Fruit fly (Drosophila melanogaster): ENCODE measurements around the gene CG2150.

The CG2150 gene

DNA sequence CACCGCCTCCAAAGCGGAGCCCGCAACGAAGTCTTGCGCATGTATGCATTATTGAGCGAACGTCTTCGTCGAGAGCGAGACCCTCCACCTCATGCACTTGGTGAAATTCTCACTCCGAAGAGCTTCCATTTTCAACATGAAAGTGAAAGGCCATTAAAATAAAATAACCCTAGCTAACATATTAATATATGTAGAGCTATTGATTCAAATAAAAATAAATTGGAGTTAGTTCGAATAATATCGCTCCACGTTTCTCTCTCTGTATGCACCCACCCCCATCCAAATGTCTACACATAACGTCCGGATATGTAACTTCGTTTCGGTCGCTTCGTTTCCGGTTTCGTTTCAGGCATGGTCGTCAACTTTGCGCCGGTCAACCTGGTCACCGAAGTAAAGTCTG, 23.3 kb downstream of the CG2150 start:
- TF ChIP-seq fd85E (GFP tag; optimal IDR thresholded peaks at IDR 0.05) (no peak), CG8632 (GFP tag; optimal IDR thresholded peaks at IDR 0.05) (no peak), CG6792 (GFP tag; optimal IDR thresholded peaks at IDR 0.05) (no peak), CG16779 (tag; optimal IDR thresholded peaks at IDR 0.05) (no peak), Lpt (GFP tag; optimal IDR thresholded peaks at IDR 0.05) (no peak), dsx (GFP tag; optimal IDR thresholded peaks at IDR 0.05; ENCODE audit: poor library complexity, severe bottlenecking) (peak; percentile 11), Hr4 (GFP tag; optimal IDR thresholded peaks at IDR 0.05) (no peak), Eip78C (GFP tag) (peak; percentile 57), Gug (GFP tag; IDR thresholded peaks at IDR 0.05) (0 out of 2 replicates have a peak, but pooled peaks have one; percentile 31), fkh (GFP tag; optimal IDR thresholded peaks at IDR 0.05) (no peak), svp (GFP tag) (no peak), Sox15 (GFP tag; optimal IDR thresholded peaks at IDR 0.05) (no peak), CG11762 (GFP tag; optimal IDR thresholded peaks at IDR 0.05; ENCODE audit: insufficient read depth) (no peak), pdm3 (GFP tag; optimal IDR thresholded peaks at IDR 0.05) (peak; percentile 7), CG6808 (GFP tag; optimal IDR thresholded peaks at IDR 0.05) (no peak), vri (GFP tag; optimal IDR thresholded peaks at IDR 0.05) (no peak), CG31627 (GFP tag; optimal IDR thresholded peaks at IDR 0.05) (no peak), CG7368 (GFP tag; optimal IDR thresholded peaks at IDR 0.05) (no peak), Sox14 (GFP tag; optimal IDR thresholded peaks at IDR 0.05) (no peak), CG6163 (GFP tag; IDR thresholded peaks at IDR 0.05) (peak; percentile 42; the same call in 1 of the 3 replicates), OdsH (GFP tag; optimal IDR thresholded peaks at IDR 0.05) (no peak), acj6 (GFP tag; optimal IDR thresholded peaks at IDR 0.05) (no peak), salr (GFP tag; optimal IDR thresholded peaks at IDR 0.05) (no peak), Smox (GFP tag; optimal IDR thresholded peaks at IDR 0.05) (no peak), CG32006 (GFP tag; optimal IDR thresholded peaks at IDR 0.05) (no peak), eg (GFP tag; IDR thresholded peaks at IDR 0.05) (peak; percentile 66; the same call in 2 of the 3 replicates), CG3919 (GFP tag; optimal IDR thresholded peaks at IDR 0.05) (no peak), Ets21C (GFP tag; optimal IDR thresholded peaks at IDR 0.05) (no peak), CG6854 (GFP tag; optimal IDR thresholded peaks at IDR 0.05) (no peak), cyc (GFP tag; optimal IDR thresholded peaks at IDR 0.05) (no peak), CG8319 (GFP tag; optimal IDR thresholded peaks at IDR 0.05) (no peak), CG1621 (tag; optimal IDR thresholded peaks at IDR 0.05) (no peak), Ets96B (tag; optimal IDR thresholded peaks at IDR 0.05) (peak; percentile 7), esn (GFP tag; optimal IDR thresholded peaks at IDR 0.05) (peak; percentile 9), CG9139 (GFP tag; optimal IDR thresholded peaks at IDR 0.05) (no peak), CG3032 (tag; optimal IDR thresholded peaks at IDR 0.05) (no peak), ss (GFP tag; optimal IDR thresholded peaks at IDR 0.05) (no peak), CG34406 (GFP tag; optimal IDR thresholded peaks at IDR 0.05) (no peak), Hr38 (GFP tag; optimal IDR thresholded peaks at IDR 0.05) (no peak), dac (GFP tag; optimal IDR thresholded peaks at IDR 0.05) (no peak), CG15336 (GFP tag; IDR thresholded peaks at IDR 0.05) (peak; percentile 59), CG10631 (GFP tag; optimal IDR thresholded peaks at IDR 0.05) (no peak), CG10669 (GFP tag; optimal IDR thresholded peaks at IDR 0.05) (no peak), CG8119 (GFP tag; IDR thresholded peaks at IDR 0.05) (no peak), Eip75B (GFP tag; optimal IDR thresholded peaks at IDR 0.05) (no peak), Eip93F (GFP tag; optimal IDR thresholded peaks at IDR 0.05) (no peak), achi (GFP tag; optimal IDR thresholded peaks at IDR 0.05) (no peak), net (GFP tag; optimal IDR thresholded peaks at IDR 0.05) (no peak), CG6276 (GFP tag; optimal IDR thresholded peaks at IDR 0.05) (no peak), CG11294 (GFP tag; IDR thresholded peaks at IDR 0.05) (no peak), CG4318 (GFP tag; optimal IDR thresholded peaks at IDR 0.05) (no peak), Met (GFP tag; optimal IDR thresholded peaks at IDR 0.05) (no peak), Hr39 (GFP tag; optimal IDR thresholded peaks at IDR 0.05) (no peak)

Measured in whole organism, prepupa.